Worm (Caenorhabditis elegans): ENCODE data around the gene srbc-8.

- TF ChIP-seq R02D3.7 (tag; optimal IDR thresholded peaks at IDR 0.05) (no peak), ceh-82 (tag; optimal IDR thresholded peaks at IDR 0.05) (no peak), alr-1 (tag; optimal IDR thresholded peaks at IDR 0.05) (no peak), snpc-4 (tag; optimal IDR thresholded peaks at IDR 0.05) (no peak), nhr-237 (tag; optimal IDR thresholded peaks at IDR 0.05) (no peak), zag-1 (tag; optimal IDR thresholded peaks at IDR 0.05) (no peak), fos-1 (tag; optimal IDR thresholded peaks at IDR 0.05) (no peak), skn-1 (tag; optimal IDR thresholded peaks at IDR 0.05) (no peak), aly-2 (tag; optimal IDR thresholded peaks at IDR 0.05) (no peak), nhr-77 (tag; optimal IDR thresholded peaks at IDR 0.05) (no peak), nhr-11 (tag; optimal IDR thresholded peaks at IDR 0.05) (no peak), mdl-1 (tag; optimal IDR thresholded peaks at IDR 0.05) (no peak)
Measured at ce11 chrV:7435376-7436204, 49.3 kb downstream of the srbc-8 start, which contains the start of the genes ddo-2 and F25E5.8.
